Fruit fly (Drosophila melanogaster): ENCODE measurements around the gene CG7084.

The CG7084 gene

DNA sequence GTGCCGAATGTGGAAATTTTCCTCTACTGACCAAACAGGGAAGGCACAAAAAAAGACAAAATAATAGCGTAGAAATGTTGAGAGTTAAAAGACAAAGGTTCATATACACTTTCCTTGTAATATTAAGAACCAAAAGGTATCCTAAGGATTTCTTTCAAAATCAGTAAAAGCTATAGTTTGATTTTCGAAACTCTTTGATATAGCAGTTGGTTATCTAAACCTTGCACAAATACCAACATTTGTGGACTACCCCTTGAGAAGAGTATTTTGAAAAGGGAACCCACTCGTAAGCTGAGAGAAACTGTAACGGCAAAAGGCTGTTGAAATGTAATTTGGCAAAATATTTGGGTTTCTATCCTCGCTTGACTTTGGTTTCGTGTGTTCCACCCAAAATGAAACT is 28.8 kb upstream of the CG7084 start (continued):
- TF ChIP-seq CG16813 (GFP tag; IDR thresholded peaks at IDR 0.05; ENCODE audit: partially characterized antibody): no peak
- TF ChIP-seq CG15696 (tag; optimal IDR thresholded peaks at IDR 0.05): no peak
- TF ChIP-seq danr (GFP tag; IDR thresholded peaks at IDR 0.05): no peak
- TF ChIP-seq grn (GFP tag; optimal IDR thresholded peaks at IDR 0.05): no peak
- no peak for TF ChIP-seq CG11456 (GFP tag; IDR thresholded peaks at IDR 0.05)
- no peak for TF ChIP-seq h (optimal IDR thresholded peaks at IDR 0.05)
- TF ChIP-seq ci (GFP tag; IDR thresholded peaks at IDR 0.05): no peak
- TF ChIP-seq bbx (GFP tag; IDR thresholded peaks at IDR 0.05; ENCODE audit: partially characterized antibody): no peak
- TF ChIP-seq Fer2 (tag; optimal IDR thresholded peaks at IDR 0.05): no peak
- TF ChIP-seq CG6765 (GFP tag; optimal IDR thresholded peaks at IDR 0.05): no peak
- TF ChIP-seq Hand (GFP tag; optimal IDR thresholded peaks at IDR 0.05): no peak
- TF ChIP-seq tna (GFP tag; IDR thresholded peaks at IDR 0.05; ENCODE audit: partially characterized antibody): no peak
- TF ChIP-seq lov (optimal IDR thresholded peaks at IDR 0.05): no peak
- TF ChIP-seq lov (GFP tag; IDR thresholded peaks at IDR 0.05): no peak
- TF ChIP-seq z (GFP tag; IDR thresholded peaks at IDR 0.05): no peak
- TF ChIP-seq CG13296 (GFP tag; optimal IDR thresholded peaks at IDR 0.05): no peak
- no peak for TF ChIP-seq ash1 (GFP tag; optimal IDR thresholded peaks at IDR 0.05)
- no peak for TF ChIP-seq esg (GFP tag; conservative IDR thresholded peaks at IDR 0.05)
- peak; percentile 44; the same call in 2 of the 3 replicates for TF ChIP-seq row (GFP tag; IDR thresholded peaks at IDR 0.05)
- TF ChIP-seq Lhr (GFP tag; optimal IDR thresholded peaks at IDR 0.05): no peak
- no peak for TF ChIP-seq MESR4 (GFP tag; optimal IDR thresholded peaks at IDR 0.05)
- TF ChIP-seq fd3F (GFP tag; optimal IDR thresholded peaks at IDR 0.05): no peak
- TF ChIP-seq CG4328 (GFP tag; optimal IDR thresholded peaks at IDR 0.05): no peak
- no peak for TF ChIP-seq CTCF (GFP tag; optimal IDR thresholded peaks at IDR 0.05)
- no peak; the same call in 1 of the 2 replicates for TF ChIP-seq sisA (GFP tag; IDR thresholded peaks at IDR 0.05)
- no peak for TF ChIP-seq Eip74EF (GFP tag; optimal IDR thresholded peaks at IDR 0.05)
- no peak for TF ChIP-seq CG3726 (GFP tag; IDR thresholded peaks at IDR 0.05)
- no peak for TF ChIP-seq emc (GFP tag; optimal IDR thresholded peaks at IDR 0.05)
- TF ChIP-seq klu (GFP tag; IDR thresholded peaks at IDR 0.05): no peak
- TF ChIP-seq CG9932 (GFP tag; IDR thresholded peaks at IDR 0.05): no peak
- TF ChIP-seq Dek (tag; optimal IDR thresholded peaks at IDR 0.05): peak; percentile 9
- TF ChIP-seq CG7271 (tag; optimal IDR thresholded peaks at IDR 0.05): no peak
- peak; percentile 40 for TF ChIP-seq PHDP (tag; optimal IDR thresholded peaks at IDR 0.05)
- no peak for TF ChIP-seq yki (optimal IDR thresholded peaks at IDR 0.05)
- no peak for TF ChIP-seq Antp (GFP tag; optimal IDR thresholded peaks at IDR 0.05)
- TF ChIP-seq zfh2 (GFP tag; optimal IDR thresholded peaks at IDR 0.05): no peak
- peak; percentile 58 for TF ChIP-seq gem (tag; optimal IDR thresholded peaks at IDR 0.05)
- TF ChIP-seq CG15011 (GFP tag; optimal IDR thresholded peaks at IDR 0.05): no peak
- TF ChIP-seq CG43689 (GFP tag; IDR thresholded peaks at IDR 0.05): no peak
- peak; percentile 56 for TF ChIP-seq lab (GFP tag; optimal IDR thresholded peaks at IDR 0.05)
- 0 out of 2 replicates have a peak, but pooled peaks have one; percentile 18 for TF ChIP-seq Ptx1 (GFP tag; IDR thresholded peaks at IDR 0.05)
- no peak for TF ChIP-seq rib (GFP tag; IDR thresholded peaks at IDR 0.05)
- no peak for TF ChIP-seq ken (GFP tag; IDR thresholded peaks at IDR 0.05)
- TF ChIP-seq Blimp-1 (GFP tag; optimal IDR thresholded peaks at IDR 0.05): no peak
- TF ChIP-seq HLH54F (GFP tag; optimal IDR thresholded peaks at IDR 0.05): no peak
- TF ChIP-seq crc (GFP tag; optimal IDR thresholded peaks at IDR 0.05): no peak
- no peak for TF ChIP-seq stc (GFP tag; IDR thresholded peaks at IDR 0.05)
- TF ChIP-seq D19A (tag; optimal IDR thresholded peaks at IDR 0.05): peak; percentile 87
- no peak for TF ChIP-seq pros (GFP tag; optimal IDR thresholded peaks at IDR 0.05)
- TF ChIP-seq CG17328 (GFP tag; IDR thresholded peaks at IDR 0.05): no peak
- TF ChIP-seq ara (GFP tag; IDR thresholded peaks at IDR 0.05): 0 out of 2 replicates have a peak, but pooled peaks have one; percentile 34
- no peak for TF ChIP-seq btn (GFP tag; optimal IDR thresholded peaks at IDR 0.05)
- peak; percentile 24 for TF ChIP-seq HHEX (GFP tag; optimal IDR thresholded peaks at IDR 0.05)

Data from whole organism, embryonic.